Fruit fly (Drosophila melanogaster) whole organism, embryonic: ENCODE results near the gene halo.

Source experiments
- Ada2b ChIP-seq: fragments of 200-800 bp; sonication (Bioruptor generic); IDR thresholded peaks from 2 replicates; pipeline ENCODE4 v1.3.6; 2022; ENCODE audit warnings: missing biosample characterization, missing genetic modification characterization
- BtbVII ChIP-seq: fragments of 200-800 bp; sonication (Bioruptor generic); optimal IDR thresholded peaks from 3 replicates; lab custom pipeline; 2017; ENCODE audit warnings: missing biosample characterization, mild to moderate bottlenecking, missing genetic modification characterization
- CG13287 ChIP-seq: fragments of 200-800 bp; sonication (Bioruptor generic); IDR thresholded peaks from 2 replicates; pipeline ENCODE4 v1.3.6; 2022; ENCODE audit warnings: missing biosample characterization, missing genetic modification characterization; ENCODE audit not compliant: partially characterized antibody
- CG14014 ChIP-seq: fragments of 200-800 bp; sonication (Bioruptor generic); IDR thresholded peaks from 2 replicates; pipeline ENCODE4 v1.3.6; 2022; ENCODE audit warnings: missing biosample characterization, missing genetic modification characterization
- CG15514 ChIP-seq: fragments of 200-800 bp; sonication (Bioruptor generic); optimal IDR thresholded peaks from 3 replicates; lab custom pipeline; 2017; ENCODE audit warnings: missing biosample characterization, missing genetic modification characterization, mild to moderate bottlenecking, moderate library complexity, missing genetic modification reagents
- CG17328 ChIP-seq: fragments of 200-800 bp; sonication (Bioruptor generic); IDR thresholded peaks from 2 replicates; pipeline ENCODE4 v1.3.6; 2022; ENCODE audit warnings: missing biosample characterization, missing genetic modification characterization
- CG30431 ChIP-seq: fragments of 200-800 bp; sonication (Bioruptor generic); optimal IDR thresholded peaks from 2 replicates; lab custom pipeline; 2017; ENCODE audit warnings: missing biosample characterization, missing genetic modification characterization
- CG32772 ChIP-seq: fragments of 200-800 bp; sonication (Bioruptor generic); IDR thresholded peaks from 2 replicates; pipeline ENCODE4 v1.3.6; 2022; ENCODE audit warnings: missing biosample characterization, missing genetic modification characterization
- CG7271 ChIP-seq: fragments of 200-800 bp; sonication (Bioruptor generic); optimal IDR thresholded peaks from 2 replicates; lab custom pipeline; 2018; ENCODE audit warnings: missing biosample characterization, mild to moderate bottlenecking, missing genetic modification characterization, moderate library complexity
- CG7963 ChIP-seq: fragments of 200-800 bp; sonication (Bioruptor generic); IDR thresholded peaks from 3 replicates; pipeline ENCODE4 v1.3.6; 2022; ENCODE audit warnings: missing biosample characterization, missing genetic modification characterization; ENCODE audit not compliant: partially characterized antibody
- CG8281 ChIP-seq: fragments of 200-800 bp; sonication (Bioruptor generic); optimal IDR thresholded peaks from 2 replicates; lab custom pipeline; 2018; ENCODE audit warnings: missing biosample characterization, mild to moderate bottlenecking, missing genetic modification characterization, moderate library complexity
- CG8290 ChIP-seq, 3 experiments: fragments of 200-800 bp; sonication (Bioruptor generic); optimal IDR thresholded peaks; 2 replicates each; lab custom pipeline; 2016 to 2019; ENCODE audit warnings: missing biosample characterization in 3 of 3, missing genetic modification characterization in 3 of 3, mild to moderate bottlenecking in 2 of 3, moderate library complexity in 1 of 3
- Deaf1 ChIP-seq: fragments of 200-800 bp; optimal IDR thresholded peaks from 3 replicates; lab custom pipeline; 2019; ENCODE audit warnings: missing biosample characterization, mild to moderate bottlenecking, missing genetic modification characterization, moderate library complexity
- Drgx ChIP-seq: fragments of 200-800 bp; sonication (Bioruptor generic); IDR thresholded peaks from 2 replicates; pipeline ENCODE4 v1.3.6; 2022; ENCODE audit warnings: missing biosample characterization, missing genetic modification characterization
- Fer2 ChIP-seq: fragments of 200-800 bp; sonication (Bioruptor generic); optimal IDR thresholded peaks from 2 replicates; lab custom pipeline; 2018; ENCODE audit warnings: missing biosample characterization, mild to moderate bottlenecking, missing genetic modification characterization, moderate library complexity
- HLHmδ ChIP-seq: fragments of 200-800 bp; sonication (Bioruptor generic); optimal IDR thresholded peaks from 2 replicates; lab custom pipeline; 2018; ENCODE audit warnings: missing biosample characterization, mild to moderate bottlenecking, missing genetic modification characterization, moderate library complexity
- Jarid2 ChIP-seq: fragments of 200-800 bp; sonication (Bioruptor generic); optimal IDR thresholded peaks from 3 replicates; lab custom pipeline; 2017; ENCODE audit warnings: mild to moderate bottlenecking, missing biosample characterization, missing genetic modification reagents, missing genetic modification characterization
- NC2α ChIP-seq: fragments of 200-800 bp; sonication (Bioruptor generic); optimal IDR thresholded peaks from 2 replicates; lab custom pipeline; 2016; ENCODE audit warnings: missing biosample characterization, missing genetic modification characterization
- Stat92E ChIP-seq, 3 experiments: fragments of >200 bp in 2 of 3; fragments of 200-800 bp in 1 of 3; sonication (Bioruptor generic) in 1 of 3; optimal IDR thresholded peaks; 2 replicates each; lab custom pipeline; 2017 to 2019; ENCODE audit warnings: missing biosample characterization in 3 of 3, missing genetic modification characterization in 3 of 3, mild to moderate bottlenecking in 1 of 3, moderate library complexity in 1 of 3
- amos ChIP-seq: fragments of 200-800 bp; sonication (Bioruptor generic); IDR thresholded peaks from 2 replicates; pipeline ENCODE4 v1.3.6; 2022; ENCODE audit warnings: missing biosample characterization, missing genetic modification characterization; ENCODE audit not compliant: partially characterized antibody
- caup ChIP-seq: fragments of 200-800 bp; sonication (Bioruptor generic); optimal IDR thresholded peaks from 3 replicates; lab custom pipeline; 2017; ENCODE audit warnings: missing biosample characterization, mild to moderate bottlenecking, missing genetic modification characterization, moderate library complexity; ENCODE audit not compliant: severe bottlenecking
- ci ChIP-seq: fragments of 200-800 bp; sonication (Bioruptor generic); IDR thresholded peaks from 3 replicates; pipeline ENCODE4 v1.3.6; 2022; ENCODE audit warnings: missing biosample characterization, missing genetic modification characterization
- dimm ChIP-seq: fragments of 200-800 bp; sonication (Bioruptor generic); IDR thresholded peaks from 2 replicates; pipeline ENCODE4 v1.3.6; 2022; ENCODE audit warnings: missing biosample characterization, missing genetic modification characterization
- grau ChIP-seq: fragments of 200-800 bp; optimal IDR thresholded peaks from 3 replicates; lab custom pipeline; 2019; ENCODE audit warnings: missing biosample characterization, mild to moderate bottlenecking, missing genetic modification characterization, moderate library complexity
- grn ChIP-seq: fragments of 200-800 bp; sonication (Bioruptor generic); optimal IDR thresholded peaks from 3 replicates; lab custom pipeline; 2017; ENCODE audit warnings: missing biosample characterization, missing genetic modification characterization
- nerfin-2 ChIP-seq: fragments of 200-800 bp; sonication (Bioruptor generic); IDR thresholded peaks from 2 replicates; pipeline ENCODE4 v1.3.6; 2022; ENCODE audit warnings: missing biosample characterization, missing genetic modification characterization; ENCODE audit not compliant: partially characterized antibody
- pum ChIP-seq: fragments of 200-800 bp; sonication (Bioruptor generic); optimal IDR thresholded peaks from 2 replicates; lab custom pipeline; 2016; ENCODE audit warnings: missing biosample characterization, missing genetic modification characterization
- rib ChIP-seq: fragments of 200-800 bp; sonication (Bioruptor generic); IDR thresholded peaks from 2 replicates; pipeline ENCODE4 v1.3.6; 2022; ENCODE audit warnings: missing biosample characterization, missing genetic modification characterization
- scrt ChIP-seq: fragments of 200-800 bp; sonication (Bioruptor generic); optimal IDR thresholded peaks from 2 replicates; lab custom pipeline; 2018; ENCODE audit warnings: missing biosample characterization, mild to moderate bottlenecking, missing genetic modification characterization, moderate library complexity
- sens ChIP-seq: fragments of 200-800 bp; sonication (Bioruptor generic); peaks from one replicate; lab custom pipeline; 2016; ENCODE audit warnings: missing biosample characterization, missing genetic modification characterization
- stc ChIP-seq: fragments of 200-800 bp; sonication (Bioruptor generic); IDR thresholded peaks from 2 replicates; pipeline ENCODE4 v1.3.6; 2022; ENCODE audit warnings: missing biosample characterization, missing genetic modification characterization
- vvl ChIP-seq: fragments of 200-800 bp; sonication (Bioruptor generic); IDR thresholded peaks from 2 replicates; pipeline ENCODE4 v1.3.6; 2022; ENCODE audit warnings: missing biosample characterization, missing genetic modification characterization

Gene halo

dm6 chr2L:1554954-1555353, 37.0 kb upstream of the halo start, which contains the start of gene haf (continued):
- TF ChIP-seq CG32772: no peak
- TF ChIP-seq CG14014 (GFP tag; lab: Robert Waterston, UW): peak; percentile 29; the same call in 1 of the 2 replicates
- peak; percentile 28; the same call in 1 of the 2 replicates for TF ChIP-seq rib
- no peak for TF ChIP-seq CG13287 (GFP tag; lab: Robert Waterston, UW)
- TF ChIP-seq HLHmδ: no peak
- no peak for TF ChIP-seq grn (GFP tag; lab: Kevin White, UChicago)
- 0 out of 2 replicates have a peak, but pooled peaks have one; percentile 18 for TF ChIP-seq dimm (GFP tag; lab: Robert Waterston, UW)
- peak; percentile 34; the same call in 1 of the 3 replicates for TF ChIP-seq CG7963 (GFP tag; lab: Robert Waterston, UW)
- no peak for TF ChIP-seq BtbVII (GFP tag; lab: Kevin White, UChicago)
- no peak for TF ChIP-seq CG15514 (GFP tag; lab: Kevin White, UChicago)
- TF ChIP-seq nerfin-2: no peak
- TF ChIP-seq Stat92E (GFP tag; optimal IDR thresholded peaks at IDR 0.05; lab: Kevin White, UChicago): peak in 1 of 3 experiments; percentile 33
- TF ChIP-seq Jarid2 (GFP tag; lab: Kevin White, UChicago): peak; percentile 86
- TF ChIP-seq grau: no peak
- TF ChIP-seq vvl (GFP tag; lab: Robert Waterston, UW): 0 out of 2 replicates have a peak, but pooled peaks have one; percentile 23
- TF ChIP-seq Fer2 (tag; lab: Kevin White, UChicago): no peak
- no peak for TF ChIP-seq CG7271 (tag; lab: Kevin White, UChicago)
- TF ChIP-seq ci (GFP tag; lab: Robert Waterston, UW): peak; percentile 64; the same call in 1 of the 3 replicates
- peak; percentile 93 for TF ChIP-seq Deaf1 (tag; lab: Kevin White, UChicago)
- no peak for TF ChIP-seq caup
- TF ChIP-seq sens (GFP tag; lab: Kevin White, UChicago): peak; percentile 32
- TF ChIP-seq scrt (GFP tag; lab: Kevin White, UChicago): peak; percentile 1
- TF ChIP-seq pum (GFP tag; lab: Kevin White, UChicago): no peak
- TF ChIP-seq CG8290 (GFP tag; optimal IDR thresholded peaks at IDR 0.05; lab: Kevin White, UChicago): no peak
- TF ChIP-seq CG8290 (tag; optimal IDR thresholded peaks at IDR 0.05; lab: Kevin White, UChicago): peak in 1 of 2 experiments; percentile 36
- TF ChIP-seq stc (GFP tag; lab: Robert Waterston, UW): 0 out of 2 replicates have a peak, but pooled peaks have one; percentile 15
- no peak; the same call in 1 of the 2 replicates for TF ChIP-seq amos (GFP tag; lab: Robert Waterston, UW)
- TF ChIP-seq CG17328 (GFP tag; lab: Robert Waterston, UW): no peak

- no peak for TF ChIP-seq NC2α (GFP tag; lab: Kevin White, UChicago)
- TF ChIP-seq CG8281 (tag; lab: Kevin White, UChicago): peak; percentile 94
- TF ChIP-seq sens (GFP tag; lab: Kevin White, UChicago): peak; percentile 30
- TF ChIP-seq, all 482 proteins: peak for 2
These were observed 29.9 kb upstream of the halo start for dm6 chr2L:1547860-1548259.

dm6 chr2L:1538132-1538531, 20.2 kb upstream of the halo start:
- TF ChIP-seq Drgx (GFP tag; lab: Robert Waterston, UW): peak; percentile 30; the same call in 1 of the 2 replicates
- TF ChIP-seq CG30431 (GFP tag; lab: Kevin White, UChicago): no peak

- TF ChIP-seq Ada2b (no peak), Drgx (GFP tag; lab: Robert Waterston, UW) (peak; percentile 46; the same call in 1 of the 2 replicates)
These were observed 17.3 kb upstream of the halo start for dm6 chr2L:1535231-1535630.
